Fruit fly (Drosophila melanogaster): ENCODE measurements around the gene Octbeta1R.

dm6 chr3R:22467939-22468571, 29.0 kb upstream of the Octbeta1R start, which contains the start of the genes CG5377 and Nrx-1:
- TF ChIP-seq pan (optimal IDR thresholded peaks at IDR 0.05), result no peak
- no peak for TF ChIP-seq psq (optimal IDR thresholded peaks at IDR 0.05)
- no peak for TF ChIP-seq CG8478 (optimal IDR thresholded peaks at IDR 0.05)
- no peak for TF ChIP-seq usp (GFP tag; optimal IDR thresholded peaks at IDR 0.05)
- no peak for TF ChIP-seq EcR (GFP tag; optimal IDR thresholded peaks at IDR 0.05)
